Worm (Caenorhabditis elegans) whole organism, L3 larva: ENCODE results near the gene W09H1.3.

Source experiments
- R02D3.7 ChIP-seq: fragments of 150-350 bp; optimal IDR thresholded peaks from 2 replicates; lab custom pipeline; 2014; ENCODE audit warnings: missing biosample characterization, missing genetic modification characterization
- ZK546.5 ChIP-seq: sonication (generic microtip); optimal IDR thresholded peaks from 2 replicates; lab custom pipeline; 2017; ENCODE audit warnings: missing biosample characterization, missing genetic modification characterization
- aly-2 ChIP-seq: fragments of 150-350 bp; optimal IDR thresholded peaks from 2 replicates; lab custom pipeline; 2014; ENCODE audit warnings: missing biosample characterization, missing genetic modification characterization
- ama-1 ChIP-seq: fragments of 150-350 bp; optimal IDR thresholded peaks from 2 replicates; lab custom pipeline; 2018
- ceh-16 ChIP-seq: sonication (generic microtip); optimal IDR thresholded peaks from 2 replicates; lab custom pipeline; 2017; ENCODE audit warnings: missing biosample characterization, missing genetic modification characterization
- ceh-28 ChIP-seq: fragments of 150-350 bp; optimal IDR thresholded peaks from 2 replicates; lab custom pipeline; 2014; ENCODE audit warnings: missing biosample characterization, missing genetic modification reagents, missing genetic modification characterization
- ceh-9 ChIP-seq: sonication (generic microtip); optimal IDR thresholded peaks from 2 replicates; lab custom pipeline; 2018; ENCODE audit warnings: missing biosample characterization, missing genetic modification characterization
- daf-12 ChIP-seq: fragments of 150-350 bp; optimal IDR thresholded peaks from 2 replicates; lab custom pipeline; 2014; ENCODE audit warnings: missing biosample characterization, missing genetic modification reagents, missing genetic modification characterization
- egl-27 ChIP-seq: sonication (generic microtip); optimal IDR thresholded peaks from 4 replicates; lab custom pipeline; 2017; ENCODE audit warnings: missing biosample characterization, missing genetic modification reagents, missing genetic modification characterization
- egl-5 ChIP-seq: fragments of 150-350 bp; optimal IDR thresholded peaks from 2 replicates; lab custom pipeline; 2017; ENCODE audit warnings: missing biosample characterization, missing genetic modification reagents, missing genetic modification characterization, inconsistent platforms
- elt-2 ChIP-seq: sonication (generic microtip); optimal IDR thresholded peaks from 2 replicates; lab custom pipeline; 2016; ENCODE audit warnings: missing genetic modification reagents, mild to moderate bottlenecking, missing genetic modification characterization, missing compliant biosample characterization
- elt-3 ChIP-seq, 3 experiments: fragments of 150-350 bp in 1 of 3; sonication (generic microtip) in 2 of 3; optimal IDR thresholded peaks; 2 replicates in 2 of 3; 4 replicates in 1 of 3; lab custom pipeline; 2014 to 2017; ENCODE audit warnings: missing biosample characterization in 3 of 3, missing genetic modification characterization in 3 of 3
- eor-1 ChIP-seq, 2 experiments: fragments of 150-350 bp; optimal IDR thresholded peaks; 2 replicates each; lab custom pipeline; 2014 to 2018; ENCODE audit warnings: missing biosample characterization in 2 of 2, missing genetic modification characterization in 2 of 2
- fkh-10 ChIP-seq: sonication (generic microtip); optimal IDR thresholded peaks from 2 replicates; lab custom pipeline; 2017; ENCODE audit warnings: missing biosample characterization, missing genetic modification reagents, missing genetic modification characterization
- fkh-2 ChIP-seq: fragments of 150-350 bp; optimal IDR thresholded peaks from 2 replicates; lab custom pipeline; 2014; ENCODE audit warnings: missing biosample characterization, missing genetic modification reagents, missing genetic modification characterization
- fos-1 ChIP-seq: fragments of 150-350 bp; optimal IDR thresholded peaks from 2 replicates; lab custom pipeline; 2014; ENCODE audit warnings: missing biosample characterization, missing genetic modification characterization
- hmg-11 ChIP-seq: sonication (generic microtip); optimal IDR thresholded peaks from 2 replicates; lab custom pipeline; 2016; ENCODE audit warnings: missing genetic modification characterization, missing compliant biosample characterization
- jun-1 ChIP-seq: fragments of 150-350 bp; optimal IDR thresholded peaks from 2 replicates; lab custom pipeline; 2014; ENCODE audit warnings: missing biosample characterization, missing genetic modification reagents, missing genetic modification characterization
- lin-15B ChIP-seq: fragments of 150-350 bp; optimal IDR thresholded peaks from 2 replicates; lab custom pipeline; 2014; ENCODE audit warnings: missing biosample characterization, missing genetic modification characterization
- lin-39 ChIP-seq: fragments of 150-350 bp; optimal IDR thresholded peaks from 2 replicates; lab custom pipeline; 2018; ENCODE audit warnings: missing biosample characterization, missing genetic modification reagents, missing genetic modification characterization
- lsy-12 ChIP-seq: sonication (generic microtip); optimal IDR thresholded peaks from 2 replicates; lab custom pipeline; 2016; ENCODE audit warnings: mild to moderate bottlenecking, missing genetic modification characterization, missing compliant biosample characterization
- mdl-1 ChIP-seq: fragments of 150-350 bp; optimal IDR thresholded peaks from 2 replicates; lab custom pipeline; 2014; ENCODE audit warnings: missing biosample characterization, missing genetic modification characterization
- mml-1 ChIP-seq: fragments of 150-350 bp; sonication (generic microtip); optimal IDR thresholded peaks from 3 replicates; lab custom pipeline; 2014; ENCODE audit warnings: missing biosample characterization, missing genetic modification characterization
- nfya-1 ChIP-seq: sonication (generic microtip); optimal IDR thresholded peaks from 2 replicates; lab custom pipeline; 2017; ENCODE audit warnings: missing genetic modification characterization, mild to moderate bottlenecking, missing compliant biosample characterization, antibody characterized with exemption, moderate library complexity; ENCODE audit not compliant: insufficient read depth
- nhr-11 ChIP-seq: fragments of 150-350 bp; optimal IDR thresholded peaks from 2 replicates; lab custom pipeline; 2014; ENCODE audit warnings: missing biosample characterization, missing genetic modification characterization
- nhr-12 ChIP-seq: fragments of 150-350 bp; optimal IDR thresholded peaks from 2 replicates; lab custom pipeline; 2014; ENCODE audit warnings: missing biosample characterization, missing genetic modification characterization
- nhr-23 ChIP-seq: fragments of 150-350 bp; optimal IDR thresholded peaks from 2 replicates; lab custom pipeline; 2014; ENCODE audit warnings: missing biosample characterization, missing genetic modification reagents, missing genetic modification characterization
- nhr-237 ChIP-seq: fragments of 150-350 bp; optimal IDR thresholded peaks from 2 replicates; lab custom pipeline; 2014; ENCODE audit warnings: missing biosample characterization, missing genetic modification characterization
- nhr-28 ChIP-seq: fragments of 150-350 bp; optimal IDR thresholded peaks from 2 replicates; lab custom pipeline; 2014; ENCODE audit warnings: missing biosample characterization, missing genetic modification characterization
- nhr-43 ChIP-seq: sonication (generic microtip); optimal IDR thresholded peaks from 2 replicates; lab custom pipeline; 2016; ENCODE audit warnings: mild to moderate bottlenecking, missing genetic modification characterization, missing compliant biosample characterization; ENCODE audit not compliant: poor library complexity, severe bottlenecking
- nhr-67 ChIP-seq: fragments of 150-350 bp; optimal IDR thresholded peaks from 2 replicates; lab custom pipeline; 2014; ENCODE audit warnings: missing biosample characterization, missing genetic modification characterization
- nhr-76 ChIP-seq: fragments of 150-350 bp; sonication (generic microtip); optimal IDR thresholded peaks from 5 replicates; lab custom pipeline; 2014; ENCODE audit warnings: missing biosample characterization, missing genetic modification characterization
- nhr-77 ChIP-seq: fragments of 150-350 bp; optimal IDR thresholded peaks from 2 replicates; lab custom pipeline; 2014; ENCODE audit warnings: missing biosample characterization, missing genetic modification characterization
- pha-4 ChIP-seq: fragments of 150-350 bp; optimal IDR thresholded peaks from 2 replicates; lab custom pipeline; 2014; ENCODE audit warnings: missing biosample characterization, missing genetic modification reagents, missing genetic modification characterization
- pqm-1 ChIP-seq: fragments of 150-350 bp; optimal IDR thresholded peaks from 2 replicates; lab custom pipeline; 2017; ENCODE audit warnings: missing biosample characterization, missing genetic modification characterization, inconsistent platforms
- sea-2 ChIP-seq: fragments of 150-350 bp; sonication (generic microtip); optimal IDR thresholded peaks from 4 replicates; lab custom pipeline; 2014; ENCODE audit warnings: missing biosample characterization, missing genetic modification reagents, missing genetic modification characterization
- skn-1 ChIP-seq: fragments of 150-350 bp; optimal IDR thresholded peaks from 2 replicates; lab custom pipeline; 2014; ENCODE audit warnings: missing biosample characterization, missing genetic modification characterization
- snpc-4 ChIP-seq: fragments of 150-350 bp; optimal IDR thresholded peaks from 2 replicates; lab custom pipeline; 2014; ENCODE audit warnings: missing biosample characterization, missing genetic modification characterization
- tbx-2 ChIP-seq: sonication (generic microtip); optimal IDR thresholded peaks from 2 replicates; lab custom pipeline; 2016; ENCODE audit warnings: mild to moderate bottlenecking, missing genetic modification characterization, missing compliant biosample characterization
- unc-39 ChIP-seq: sonication (generic microtip); optimal IDR thresholded peaks from 4 replicates; lab custom pipeline; 2017; ENCODE audit warnings: missing biosample characterization, missing genetic modification characterization
- unc-62 ChIP-seq: fragments of 150-350 bp; sonication (generic microtip); optimal IDR thresholded peaks from 4 replicates; lab custom pipeline; 2014; ENCODE audit warnings: missing biosample characterization, missing genetic modification reagents, missing genetic modification characterization
- zag-1 ChIP-seq: fragments of 150-350 bp; optimal IDR thresholded peaks from 2 replicates; lab custom pipeline; 2014; ENCODE audit warnings: missing biosample characterization, missing genetic modification characterization
- ztf-4 ChIP-seq: fragments of 150-350 bp; optimal IDR thresholded peaks from 2 replicates; lab custom pipeline; 2014; ENCODE audit warnings: missing biosample characterization, missing genetic modification characterization

The W09H1.3 gene

DNA sequence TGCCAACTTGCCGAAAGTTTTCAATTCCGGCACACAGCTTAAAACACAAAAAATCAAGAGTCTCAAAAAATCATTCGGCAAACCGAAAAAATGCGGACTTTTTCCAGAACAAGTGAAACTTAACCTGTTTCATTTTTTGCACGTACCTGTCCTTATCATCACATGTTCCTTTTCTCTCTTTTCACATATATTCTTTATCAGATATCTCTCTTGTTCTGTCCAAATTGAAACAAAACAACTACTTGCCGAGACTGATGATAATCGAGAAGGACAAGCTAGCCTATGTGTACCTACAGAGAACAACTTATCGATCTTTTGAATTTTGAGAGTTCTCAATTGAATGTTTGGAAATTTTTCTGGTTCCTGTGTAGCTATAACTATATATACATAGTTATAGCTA is 34.3 kb upstream of the W09H1.3 start (continued):
- TF ChIP-seq aly-2 (tag; lab: Kevin White, UChicago) (no peak), sea-2 (GFP tag; lab: Kevin White, UChicago) (no peak), pha-4 (tag; lab: Kevin White, UChicago) (no peak), egl-5 (tag; lab: Kevin White, UChicago) (no peak), ceh-9 (tag; lab: Kevin White, UChicago) (no peak), zag-1 (no peak), unc-62 (peak; percentile 7), nfya-1 (tag; lab: Kevin White, UChicago) (no peak), lsy-12 (tag; lab: Kevin White, UChicago) (no peak), elt-3 (tag; optimal IDR thresholded peaks at IDR 0.05; lab: Kevin White, UChicago) (peak in 1 of 3 experiments; percentile 23), fkh-10 (no peak)

DNA sequence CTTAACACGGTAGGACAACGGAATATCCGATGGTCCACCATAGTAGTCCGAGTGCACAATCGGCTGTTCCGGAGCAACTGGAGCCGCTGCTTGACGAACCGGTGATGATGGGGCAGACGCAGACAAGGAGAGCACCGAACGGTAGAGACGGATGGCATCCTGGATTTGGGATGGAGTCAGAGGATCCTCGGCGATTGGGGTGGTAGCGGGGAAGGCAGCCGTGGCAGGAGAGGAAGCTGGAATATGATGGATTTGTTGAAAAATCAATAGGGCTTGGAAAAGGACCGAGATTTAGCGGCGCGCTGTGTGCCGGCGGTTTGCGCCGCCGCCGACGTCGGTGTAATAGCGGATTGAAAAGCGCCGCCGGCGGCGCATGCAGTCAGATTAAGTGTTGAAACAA is 31.8 kb upstream of the W09H1.3 start:
- no peak for TF ChIP-seq aly-2 (tag; lab: Kevin White, UChicago)
- no peak for TF ChIP-seq nhr-11 (tag; lab: Kevin White, UChicago)
- no peak for TF ChIP-seq nfya-1 (tag; lab: Kevin White, UChicago)
- no peak for TF ChIP-seq ama-1 (lab: Kevin White, UChicago)
- no peak for TF ChIP-seq lsy-12 (tag; lab: Kevin White, UChicago)
- no peak for TF ChIP-seq egl-27
- TF ChIP-seq nhr-67 (tag; lab: Kevin White, UChicago), result no peak
- no peak for TF ChIP-seq pha-4 (tag; lab: Kevin White, UChicago)
- TF ChIP-seq nhr-23 (tag; lab: Kevin White, UChicago), result no peak
- TF ChIP-seq elt-3 (tag; optimal IDR thresholded peaks at IDR 0.05; lab: Kevin White, UChicago), result no peak
- no peak for TF ChIP-seq nhr-237 (tag; lab: Kevin White, UChicago)
- TF ChIP-seq lin-39, result no peak
- TF ChIP-seq ceh-16 (tag; lab: Kevin White, UChicago), result no peak
- TF ChIP-seq ceh-28 (tag; lab: Kevin White, UChicago), result no peak
- no peak for TF ChIP-seq mml-1 (tag; lab: Kevin White, UChicago)
- TF ChIP-seq pqm-1 (tag; lab: Kevin White, UChicago), result no peak
- TF ChIP-seq fos-1, result no peak
- no peak for TF ChIP-seq lin-15B
- no peak for TF ChIP-seq nhr-77

DNA sequence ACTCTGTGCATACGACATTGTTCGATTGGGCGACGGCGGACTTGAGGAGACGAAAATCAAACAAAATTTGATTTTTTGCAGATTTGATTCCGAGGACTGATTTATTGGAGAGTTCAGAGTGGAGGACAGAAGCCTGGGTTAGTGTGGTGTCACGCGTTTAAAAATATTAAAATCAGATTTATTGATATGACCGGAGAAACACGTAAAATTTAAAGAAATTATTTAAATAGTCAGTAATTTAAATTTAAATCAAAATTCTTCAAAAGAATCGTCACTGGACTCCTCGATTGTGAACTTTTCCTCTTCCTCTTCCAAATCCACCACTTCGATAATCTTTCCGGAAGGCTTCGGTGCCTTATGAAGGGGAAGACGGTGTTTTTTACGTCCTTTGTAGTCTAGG is 30.9 kb upstream of the W09H1.3 start, which contains the start of gene spe-18:
Gene spe-18 (minus strand): TSS at position 101 of the 400 bp plus-strand sequence.
- no peak for TF ChIP-seq mdl-1 (tag; lab: Kevin White, UChicago)
- TF ChIP-seq zag-1, result no peak
- no peak for TF ChIP-seq unc-39 (tag; lab: Kevin White, UChicago)
- no peak for TF ChIP-seq tbx-2 (tag; lab: Kevin White, UChicago)
- TF ChIP-seq nhr-23 (tag; lab: Kevin White, UChicago), result no peak
- TF ChIP-seq nhr-12 (tag; lab: Kevin White, UChicago), result no peak
- no peak for TF ChIP-seq skn-1 (tag; lab: Kevin White, UChicago)
- TF ChIP-seq egl-27, result no peak
- no peak for TF ChIP-seq pqm-1 (tag; lab: Kevin White, UChicago)
- TF ChIP-seq fkh-10, result no peak

DNA sequence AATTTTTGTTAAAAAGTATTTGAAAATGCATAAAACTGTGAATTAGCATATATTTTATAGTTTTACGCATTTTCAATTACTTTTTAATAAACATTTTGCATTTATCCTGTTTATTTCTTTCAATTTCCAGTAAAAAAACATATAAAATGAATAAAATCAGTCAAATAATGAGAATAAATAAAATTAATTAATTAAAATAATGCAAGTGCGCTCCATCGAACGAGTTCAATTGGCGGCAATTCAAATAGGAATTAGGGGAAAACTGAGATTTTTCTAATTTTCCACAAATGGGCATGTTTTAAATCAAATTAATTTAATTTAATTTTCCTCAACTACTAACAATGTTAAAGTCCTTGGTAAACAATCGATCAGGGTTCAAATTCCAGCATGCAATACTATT is 28.2 kb upstream of the W09H1.3 start:
- TF ChIP-seq lin-15B (no peak), nhr-77 (no peak), nhr-76 (no peak), ztf-4 (no peak), ZK546.5 (no peak), ceh-28 (tag; lab: Kevin White, UChicago) (no peak), fkh-10 (no peak), eor-1 (tag; optimal IDR thresholded peaks at IDR 0.05; lab: Kevin White, UChicago) (no peak), tbx-2 (tag; lab: Kevin White, UChicago) (no peak)

DNA sequence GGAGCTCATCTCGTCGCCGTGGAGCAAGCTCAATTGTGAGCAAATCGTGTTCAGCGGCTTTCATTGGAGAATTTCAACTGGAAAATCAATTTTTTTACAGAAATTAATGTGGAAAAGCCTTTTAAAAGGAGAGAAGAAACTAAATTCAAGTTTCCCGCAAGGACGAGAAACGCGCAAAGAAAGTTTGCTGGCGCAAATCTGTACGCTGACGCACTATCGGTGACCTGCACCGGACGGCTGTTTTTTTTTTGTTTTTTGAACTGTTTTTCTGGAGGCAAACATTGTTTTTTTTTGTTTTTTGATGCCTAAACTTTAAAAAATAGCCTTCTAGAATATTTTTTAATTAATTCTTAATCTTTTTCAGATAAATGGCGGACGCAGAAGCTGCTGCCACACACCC is 27.3 kb upstream of the W09H1.3 start, which contains the start of the genes hpr-17 and F32A11.1:
Gene hpr-17 (minus strand): TSS at position 77 of the 400 bp plus-strand sequence.
Gene F32A11.1 (plus strand): TSS at position 359 of the 400 bp plus-strand sequence.
- no peak for TF ChIP-seq aly-2 (tag; lab: Kevin White, UChicago)
- TF ChIP-seq unc-62, result no peak
- TF ChIP-seq hmg-11, result peak; percentile 31
- no peak for TF ChIP-seq sea-2 (GFP tag; lab: Kevin White, UChicago)
- TF ChIP-seq ceh-9 (tag; lab: Kevin White, UChicago), result no peak
- TF ChIP-seq nfya-1 (tag; lab: Kevin White, UChicago), result peak; percentile 87
- TF ChIP-seq snpc-4 (tag; lab: Kevin White, UChicago), result peak; percentile 87
- TF ChIP-seq lsy-12 (tag; lab: Kevin White, UChicago), result peak; percentile 67
- TF ChIP-seq elt-3 (tag; optimal IDR thresholded peaks at IDR 0.05; lab: Kevin White, UChicago), result no peak
- TF ChIP-seq fkh-2 (tag; lab: Kevin White, UChicago), result no peak
- peak; percentile 14 for TF ChIP-seq egl-5 (tag; lab: Kevin White, UChicago)
- peak; percentile 45 for TF ChIP-seq fkh-10
- TF ChIP-seq elt-2 (tag; lab: Kevin White, UChicago), result peak; percentile 49
- no peak for TF ChIP-seq nhr-77
- no peak for TF ChIP-seq mml-1 (tag; lab: Kevin White, UChicago)
- TF ChIP-seq ama-1 (lab: Kevin White, UChicago), result no peak
- TF ChIP-seq ZK546.5, result no peak
- peak; percentile 13 for TF ChIP-seq jun-1
- peak; percentile 80 for TF ChIP-seq nhr-43 (tag; lab: Kevin White, UChicago)
- peak; percentile 64 for TF ChIP-seq R02D3.7
- no peak for TF ChIP-seq daf-12 (tag; lab: Kevin White, UChicago)
- TF ChIP-seq ceh-28 (tag; lab: Kevin White, UChicago), result peak; percentile 39
- peak; percentile 94 for TF ChIP-seq lin-15B
- TF ChIP-seq eor-1 (tag; optimal IDR thresholded peaks at IDR 0.05; lab: Kevin White, UChicago), result no peak
- no peak for TF ChIP-seq nhr-28 (tag; lab: Kevin White, UChicago)
- no peak for TF ChIP-seq mdl-1 (tag; lab: Kevin White, UChicago)
- TF ChIP-seq nhr-11 (tag; lab: Kevin White, UChicago), result no peak
